Fruit fly (Drosophila melanogaster): ENCODE data around the gene bocks.

Gene bocks

dm6 chr3R:9626880-9627401 lies 36.1 kb upstream of the bocks start, which contains the start of the genes CG9427 and CG8319:
Gene CG9427, minus strand, starts transcription at chr3R:9626930.
Gene CG8319, plus strand, starts transcription at chr3R:9627321.
- TF ChIP-seq CG2678 (tag; optimal IDR thresholded peaks at IDR 0.05) (peak; percentile 67), pros (GFP tag; optimal IDR thresholded peaks at IDR 0.05) (no peak), CG12236 (GFP tag; optimal IDR thresholded peaks at IDR 0.05) (no peak), CG6765 (GFP tag; optimal IDR thresholded peaks at IDR 0.05) (no peak), Dad (GFP tag; optimal IDR thresholded peaks at IDR 0.05) (peak; percentile 23), pb (GFP tag; optimal IDR thresholded peaks at IDR 0.05) (no peak), danr (GFP tag; IDR thresholded peaks at IDR 0.05) (no peak), otp (GFP tag; IDR thresholded peaks at IDR 0.05) (no peak), Neu2 (GFP tag; optimal IDR thresholded peaks at IDR 0.05; ENCODE audit: borderline replicate concordance) (no peak), CG2199 (GFP tag; IDR thresholded peaks at IDR 0.05) (no peak), CG6683 (GFP tag; optimal IDR thresholded peaks at IDR 0.05) (no peak), corto (GFP tag; optimal IDR thresholded peaks at IDR 0.05) (no peak), CG4328 (GFP tag; optimal IDR thresholded peaks at IDR 0.05) (no peak), hb (GFP tag; IDR thresholded peaks at IDR 0.05; ENCODE audit: partially characterized antibody) (peak; percentile 74), Fer3 (tag; optimal IDR thresholded peaks at IDR 0.05) (peak; percentile 20), gcm (GFP tag; optimal IDR thresholded peaks at IDR 0.05) (peak; percentile 62), CG10462 (GFP tag; optimal IDR thresholded peaks at IDR 0.05) (peak; percentile 48), CG17568 (GFP tag; optimal IDR thresholded peaks at IDR 0.05) (no peak), sc (optimal IDR thresholded peaks at IDR 0.05) (no peak), sc (GFP tag; optimal IDR thresholded peaks at IDR 0.05) (no peak), CG15514 (GFP tag; optimal IDR thresholded peaks at IDR 0.05) (peak; percentile 79), CG7357 (GFP tag; IDR thresholded peaks at IDR 0.05) (no peak), Bdp1 (GFP tag; optimal IDR thresholded peaks at IDR 0.05) (peak; percentile 11), CG17359 (tag; optimal IDR thresholded peaks at IDR 0.05) (peak; percentile 64), Taf1 (GFP tag; IDR thresholded peaks at IDR 0.05) (no peak), CG10654 (GFP tag; optimal IDR thresholded peaks at IDR 0.05) (peak; percentile 40), vvl (GFP tag; IDR thresholded peaks at IDR 0.05) (peak; percentile 66), crp (GFP tag; optimal IDR thresholded peaks at IDR 0.05) (no peak), CG8388 (GFP tag; optimal IDR thresholded peaks at IDR 0.05) (peak; percentile 50), CG18262 (tag; optimal IDR thresholded peaks at IDR 0.05) (peak; percentile 61), CG1603 (tag; optimal IDR thresholded peaks at IDR 0.05) (peak; percentile 68), h (optimal IDR thresholded peaks at IDR 0.05) (no peak), Jarid2 (GFP tag; optimal IDR thresholded peaks at IDR 0.05) (no peak), ato (GFP tag; IDR thresholded peaks at IDR 0.05; ENCODE audit: partially characterized antibody) (peak; percentile 16; the same call in 1 of the 2 replicates), Sox102F (GFP tag; optimal IDR thresholded peaks at IDR 0.05) (no peak), vfl (GFP tag; optimal IDR thresholded peaks at IDR 0.05) (peak; percentile 42), NfI (GFP tag; optimal IDR thresholded peaks at IDR 0.05) (peak; percentile 47), crc (GFP tag; optimal IDR thresholded peaks at IDR 0.05) (no peak), CG33557 (GFP tag; optimal IDR thresholded peaks at IDR 0.05) (peak; percentile 3), sqz (GFP tag; optimal IDR thresholded peaks at IDR 0.05) (no peak), CG7556 (GFP tag; optimal IDR thresholded peaks at IDR 0.05) (peak; percentile 32), CG12942 (GFP tag; optimal IDR thresholded peaks at IDR 0.05) (peak; percentile 61), ttk (GFP tag; IDR thresholded peaks at IDR 0.05) (no peak), ranshi (GFP tag; IDR thresholded peaks at IDR 0.05) (0 out of 2 replicates have a peak, but pooled peaks have one; percentile 28), GATAe (GFP tag; conservative IDR thresholded peaks at IDR 0.05) (no peak), Hmx (GFP tag; optimal IDR thresholded peaks at IDR 0.05) (peak; percentile 59), kah (GFP tag; optimal IDR thresholded peaks at IDR 0.05) (no peak), Ptx1 (GFP tag; IDR thresholded peaks at IDR 0.05) (peak; percentile 67), Ets65A (GFP tag) (no peak), bigmax (GFP tag; optimal IDR thresholded peaks at IDR 0.05) (no peak), CG4730 (GFP tag; IDR thresholded peaks at IDR 0.05) (no peak)

All from whole organism, embryonic.